Worm (Caenorhabditis elegans) whole organism, late embryonic: ENCODE results near the gene R13D11.4.
A peak's percentile ranks its signal among the peaks of the same experiment; 100 is the strongest.

Source experiments
- ahr-1 ChIP-seq: sonication (generic microtip); optimal IDR thresholded peaks from 2 replicates; lab custom pipeline; 2016; ENCODE audit warnings: missing genetic modification characterization, missing compliant biosample characterization
- ceh-18 ChIP-seq: sonication (generic microtip); optimal IDR thresholded peaks from 2 replicates; lab custom pipeline; 2016; ENCODE audit warnings: missing genetic modification characterization, missing compliant biosample characterization
- ceh-22 ChIP-seq: sonication (generic microtip); optimal IDR thresholded peaks from 2 replicates; lab custom pipeline; 2017; ENCODE audit warnings: missing biosample characterization, missing genetic modification characterization
- ceh-31 ChIP-seq: sonication (generic microtip); optimal IDR thresholded peaks from 2 replicates; lab custom pipeline; 2016; ENCODE audit warnings: missing genetic modification characterization, missing compliant biosample characterization
- che-1 ChIP-seq: sonication (generic microtip); optimal IDR thresholded peaks from 2 replicates; lab custom pipeline; 2016; ENCODE audit warnings: mild to moderate bottlenecking, missing genetic modification characterization, missing compliant biosample characterization
- ets-4 ChIP-seq: sonication (generic microtip); optimal IDR thresholded peaks from 2 replicates; lab custom pipeline; 2016; ENCODE audit warnings: missing genetic modification characterization, missing compliant biosample characterization
- pag-3 ChIP-seq: sonication (generic microtip); optimal IDR thresholded peaks from 2 replicates; lab custom pipeline; 2016; ENCODE audit warnings: missing compliant biosample characterization, missing genetic modification characterization, borderline replicate concordance
- pqm-1 ChIP-seq: sonication (generic microtip); optimal IDR thresholded peaks from 2 replicates; lab custom pipeline; 2016; ENCODE audit warnings: missing genetic modification characterization, missing compliant biosample characterization
- pros-1 ChIP-seq: fragments of 150-350 bp; optimal IDR thresholded peaks from 2 replicates; lab custom pipeline; 2014; ENCODE audit warnings: missing biosample characterization, missing genetic modification reagents, missing genetic modification characterization
- sox-2 ChIP-seq: fragments of 200-800 bp; sonication (Bioruptor generic); IDR thresholded peaks from 2 replicates; pipeline ENCODE4 v1.3.6; 2022; ENCODE audit warnings: missing genetic modification reagents, missing genetic modification characterization, missing compliant biosample characterization
- unc-55 ChIP-seq: sonication (generic microtip); optimal IDR thresholded peaks from 2 replicates; lab custom pipeline; 2017; ENCODE audit warnings: missing biosample characterization, missing genetic modification reagents, missing genetic modification characterization

DNA sequence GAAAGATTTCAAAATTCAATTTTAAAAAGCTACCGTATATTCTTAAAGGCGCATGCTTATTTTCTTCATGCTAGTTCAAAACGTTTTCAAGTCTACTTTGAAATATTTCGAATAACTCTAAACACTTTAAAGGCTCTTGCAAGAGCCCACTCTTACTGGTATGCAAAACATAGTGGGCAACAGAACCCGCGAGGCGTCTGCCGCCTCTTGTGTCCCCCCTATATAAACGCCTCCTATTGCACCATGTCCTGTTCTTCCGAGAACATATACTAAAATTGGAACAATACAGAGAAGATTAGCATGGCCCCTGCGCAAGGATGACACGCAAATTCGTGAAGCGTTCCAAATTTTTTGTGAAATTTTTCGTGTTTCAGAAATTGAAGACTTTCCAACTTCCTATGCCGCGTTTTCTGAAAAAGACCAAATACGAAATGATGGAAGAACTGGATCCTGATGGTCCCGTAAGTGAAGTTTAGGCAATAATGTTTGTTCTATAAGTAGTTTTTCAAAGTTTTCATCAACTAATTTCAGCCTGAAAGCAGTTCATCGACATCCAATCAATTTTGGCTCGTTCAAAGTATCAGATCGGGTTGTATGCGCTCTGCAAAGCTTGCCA, 48.3 kb downstream of the R13D11.4 start:
- no peak for TF ChIP-seq pros-1 (tag; lab: Kevin White, UChicago)
- no peak for TF ChIP-seq ceh-22 (tag; lab: Kevin White, UChicago)
- no peak for TF ChIP-seq ets-4
- TF ChIP-seq ceh-31 = no peak
- no peak for TF ChIP-seq pag-3 (tag; lab: Kevin White, UChicago)
- no peak for TF ChIP-seq ceh-18
- 0 out of 2 replicates have a peak, but pooled peaks have one; percentile 36 for TF ChIP-seq sox-2
- TF ChIP-seq che-1 = no peak
- TF ChIP-seq pqm-1 (tag; lab: Kevin White, UChicago) = no peak
- no peak for TF ChIP-seq unc-55 (GFP tag; lab: Kevin White, UChicago)
- TF ChIP-seq ahr-1 = no peak
